Fruit fly (Drosophila melanogaster) whole organism, embryonic: ENCODE measurements around the gene Pvr.
A peak's percentile ranks its signal among the peaks of the same experiment; 100 is the strongest.

ENCODE experiments used
- Asciz ChIP-seq: fragments of 200-800 bp; sonication (Bioruptor generic); optimal IDR thresholded peaks from 2 replicates; lab custom pipeline; 2017; ENCODE audit warnings: missing biosample characterization, mild to moderate bottlenecking, missing genetic modification characterization, missing genetic modification reagents
- B-H1 ChIP-seq: fragments of 200-800 bp; sonication (Bioruptor generic); IDR thresholded peaks from 3 replicates; pipeline ENCODE4 v1.3.6; 2022; ENCODE audit warnings: missing biosample characterization, missing genetic modification characterization
- Bgb ChIP-seq: fragments of 200-800 bp; sonication (Bioruptor generic); IDR thresholded peaks from 2 replicates; pipeline ENCODE4 v1.3.6; 2022; ENCODE audit warnings: missing biosample characterization, missing genetic modification characterization; ENCODE audit not compliant: partially characterized antibody
- BtbVII ChIP-seq: fragments of 200-800 bp; sonication (Bioruptor generic); optimal IDR thresholded peaks from 3 replicates; lab custom pipeline; 2017; ENCODE audit warnings: missing biosample characterization, mild to moderate bottlenecking, missing genetic modification characterization
- CG10147 ChIP-seq: fragments of 200-800 bp; sonication (Bioruptor generic); optimal IDR thresholded peaks from 2 replicates; lab custom pipeline; 2019; ENCODE audit warnings: missing biosample characterization, mild to moderate bottlenecking, missing genetic modification characterization, moderate library complexity
- CG10431 ChIP-seq: fragments of 200-800 bp; sonication (Bioruptor generic); optimal IDR thresholded peaks from 3 replicates; lab custom pipeline; 2018; ENCODE audit warnings: missing biosample characterization, mild to moderate bottlenecking, missing genetic modification characterization
- CG10543 ChIP-seq: fragments of 200-800 bp; sonication (Bioruptor generic); optimal IDR thresholded peaks from 3 replicates; lab custom pipeline; 2017; ENCODE audit warnings: missing biosample characterization, mild to moderate bottlenecking, missing genetic modification characterization, moderate library complexity
- CG12769 ChIP-seq: fragments of 200-800 bp; sonication (Bioruptor generic); optimal IDR thresholded peaks from 2 replicates; lab custom pipeline; 2019; ENCODE audit warnings: missing biosample characterization, mild to moderate bottlenecking, missing genetic modification characterization, moderate library complexity
- CG14014 ChIP-seq: fragments of 200-800 bp; sonication (Bioruptor generic); IDR thresholded peaks from 2 replicates; pipeline ENCODE4 v1.3.6; 2022; ENCODE audit warnings: missing biosample characterization, missing genetic modification characterization
- CG15479 ChIP-seq: fragments of 200-800 bp; sonication (Bioruptor generic); optimal IDR thresholded peaks from 3 replicates; lab custom pipeline; 2019; ENCODE audit warnings: missing biosample characterization, mild to moderate bottlenecking, missing genetic modification characterization, moderate library complexity
- CG18619 ChIP-seq: fragments of 200-800 bp; sonication (Bioruptor generic); optimal IDR thresholded peaks from 3 replicates; lab custom pipeline; 2017; ENCODE audit warnings: missing biosample characterization, mild to moderate bottlenecking, missing genetic modification characterization
- CG2129 ChIP-seq: fragments of 200-800 bp; sonication (Bioruptor generic); IDR thresholded peaks from 2 replicates; pipeline ENCODE4 v1.3.6; 2022; ENCODE audit warnings: missing biosample characterization, missing genetic modification characterization; ENCODE audit not compliant: partially characterized antibody
- CG2199 ChIP-seq: fragments of 200-800 bp; sonication (Bioruptor generic); IDR thresholded peaks from 3 replicates; pipeline ENCODE4 v1.3.6; 2022; ENCODE audit warnings: missing biosample characterization, missing genetic modification characterization
- CG2202 ChIP-seq: fragments of 200-800 bp; sonication (Bioruptor generic); optimal IDR thresholded peaks from 2 replicates; lab custom pipeline; 2018; ENCODE audit warnings: missing biosample characterization, mild to moderate bottlenecking, missing genetic modification characterization
- CG3726 ChIP-seq: fragments of 200-800 bp; sonication (Bioruptor generic); IDR thresholded peaks from 3 replicates; pipeline ENCODE4, ENCODE4 v1.3.6; 2022; ENCODE audit warnings: missing biosample characterization, missing genetic modification characterization
- CG4854 ChIP-seq: fragments of 200-800 bp; sonication (Bioruptor generic); optimal IDR thresholded peaks from 2 replicates; lab custom pipeline; 2016; ENCODE audit warnings: missing biosample characterization, missing genetic modification characterization, inconsistent platforms
- CG6689 ChIP-seq: fragments of 200-800 bp; sonication (Bioruptor generic); IDR thresholded peaks from 2 replicates; pipeline ENCODE4 v1.3.6; 2022; ENCODE audit warnings: missing biosample characterization, missing genetic modification characterization
- CG6813 ChIP-seq: fragments of 200-800 bp; sonication (Bioruptor generic); optimal IDR thresholded peaks from 2 replicates; lab custom pipeline; 2017; ENCODE audit warnings: missing biosample characterization, missing genetic modification characterization, mild to moderate bottlenecking, moderate library complexity, missing genetic modification reagents
- CG7357 ChIP-seq: fragments of 200-800 bp; sonication (Bioruptor generic); IDR thresholded peaks from 3 replicates; pipeline ENCODE4 v1.3.6; 2022; ENCODE audit warnings: missing biosample characterization, missing genetic modification characterization
- CG7963 ChIP-seq: fragments of 200-800 bp; sonication (Bioruptor generic); IDR thresholded peaks from 3 replicates; pipeline ENCODE4 v1.3.6; 2022; ENCODE audit warnings: missing biosample characterization, missing genetic modification characterization; ENCODE audit not compliant: partially characterized antibody
- CG7987 ChIP-seq: fragments of 200-800 bp; sonication (Bioruptor generic); optimal IDR thresholded peaks from 2 replicates; lab custom pipeline; 2018; ENCODE audit warnings: missing biosample characterization, mild to moderate bottlenecking, missing genetic modification characterization, moderate library complexity
- CG9609 ChIP-seq: fragments of 200-800 bp; sonication (Bioruptor generic); optimal IDR thresholded peaks from 3 replicates; lab custom pipeline; 2016; ENCODE audit warnings: missing biosample characterization, missing genetic modification characterization
- Doc2 ChIP-seq: fragments of 200-800 bp; sonication (Bioruptor generic); IDR thresholded peaks from 2 replicates; pipeline ENCODE4 v1.3.6; 2022; ENCODE audit warnings: missing biosample characterization, missing genetic modification characterization
- Ets97D ChIP-seq: fragments of 200-800 bp; sonication (Bioruptor generic); optimal IDR thresholded peaks from 3 replicates; lab custom pipeline; 2016; ENCODE audit warnings: missing biosample characterization, missing genetic modification characterization
- GATAe ChIP-seq: fragments of 200-800 bp; sonication (Bioruptor generic); conservative IDR thresholded peaks from 2 replicates; pipeline ENCODE4 v1.3.6; 2022; ENCODE audit warnings: missing biosample characterization, missing genetic modification characterization
- HHEX ChIP-seq: fragments of 200-800 bp; sonication (Bioruptor generic); optimal IDR thresholded peaks from 3 replicates; lab custom pipeline; 2017; ENCODE audit warnings: missing biosample characterization, mild to moderate bottlenecking, missing genetic modification characterization, missing genetic modification reagents
- Hr51 ChIP-seq, 2 experiments: fragments of 200-800 bp; sonication (Bioruptor generic); optimal IDR thresholded peaks; 2 replicates in 1 of 2; 3 replicates in 1 of 2; lab custom pipeline; 2016 to 2018; ENCODE audit warnings: missing biosample characterization in 2 of 2, missing genetic modification characterization in 2 of 2, mild to moderate bottlenecking in 1 of 2, moderate library complexity in 1 of 2
- Med ChIP-seq: fragments of 200-800 bp; sonication (Bioruptor generic); peaks from one replicate; lab custom pipeline; 2016; ENCODE audit warnings: missing biosample characterization, missing genetic modification characterization, mild to moderate bottlenecking, inconsistent platforms, moderate library complexity
- cg ChIP-seq: fragments of 200-800 bp; sonication (Bioruptor generic); optimal IDR thresholded peaks from 3 replicates; lab custom pipeline; 2019; ENCODE audit warnings: missing biosample characterization, mild to moderate bottlenecking, missing genetic modification characterization, moderate library complexity
- chinmo ChIP-seq: fragments of 200-800 bp; sonication (Bioruptor generic); IDR thresholded peaks from 4 replicates; pipeline ENCODE4 v1.3.6; 2022; ENCODE audit warnings: missing biosample characterization, missing genetic modification characterization; ENCODE audit not compliant: partially characterized antibody
- corto ChIP-seq: fragments of 200-800 bp; sonication (Bioruptor generic); optimal IDR thresholded peaks from 2 replicates; lab custom pipeline; 2016; ENCODE audit warnings: missing biosample characterization, mild to moderate bottlenecking, missing genetic modification characterization, moderate library complexity
- crol ChIP-seq: fragments of 200-800 bp; sonication (Bioruptor generic); IDR thresholded peaks from 2 replicates; pipeline ENCODE4 v1.3.6; 2022; ENCODE audit warnings: missing biosample characterization, missing genetic modification characterization
- crp ChIP-seq, 2 experiments: fragments of 200-800 bp; sonication (Bioruptor generic); optimal IDR thresholded peaks; 2 replicates in 1 of 2; 3 replicates in 1 of 2; lab custom pipeline; 2017; ENCODE audit warnings: missing biosample characterization in 2 of 2, missing genetic modification characterization in 2 of 2, mild to moderate bottlenecking in 1 of 2, moderate library complexity in 1 of 2
- cwo ChIP-seq: fragments of 200-800 bp; sonication (Bioruptor generic); optimal IDR thresholded peaks from 3 replicates; lab custom pipeline; 2017; ENCODE audit warnings: missing biosample characterization, missing genetic modification characterization, mild to moderate bottlenecking, moderate library complexity, missing genetic modification reagents
- dm ChIP-seq: fragments of 200-800 bp; sonication (Bioruptor generic); optimal IDR thresholded peaks from 3 replicates; lab custom pipeline; 2016; ENCODE audit warnings: missing biosample characterization, missing genetic modification characterization
- eve ChIP-seq, 2 experiments: fragments of >200 bp; optimal IDR thresholded peaks; 2 replicates each; lab custom pipeline; 2017; ENCODE audit warnings: missing biosample characterization in 2 of 2, missing genetic modification characterization in 2 of 2
- grau ChIP-seq: fragments of 200-800 bp; optimal IDR thresholded peaks from 3 replicates; lab custom pipeline; 2019; ENCODE audit warnings: missing biosample characterization, mild to moderate bottlenecking, missing genetic modification characterization, moderate library complexity
- grn ChIP-seq: fragments of 200-800 bp; sonication (Bioruptor generic); optimal IDR thresholded peaks from 3 replicates; lab custom pipeline; 2017; ENCODE audit warnings: missing biosample characterization, missing genetic modification characterization
- gro ChIP-seq: fragments of 200-800 bp; sonication (Bioruptor generic); optimal IDR thresholded peaks from 2 replicates; lab custom pipeline; 2016; ENCODE audit warnings: missing biosample characterization, missing genetic modification characterization
- kni ChIP-seq: fragments of 200-800 bp; sonication (Bioruptor generic); optimal IDR thresholded peaks from 3 replicates; lab custom pipeline; 2017; ENCODE audit warnings: mild to moderate bottlenecking, missing biosample characterization, missing genetic modification reagents, missing genetic modification characterization
- lab ChIP-seq: fragments of 200-800 bp; sonication (Bioruptor generic); optimal IDR thresholded peaks from 3 replicates; lab custom pipeline; 2017; ENCODE audit warnings: missing biosample characterization, missing genetic modification characterization, mild to moderate bottlenecking, moderate library complexity, missing genetic modification reagents
- lilli ChIP-seq: fragments of 200-800 bp; sonication (Bioruptor generic); optimal IDR thresholded peaks from 3 replicates; lab custom pipeline; 2016; ENCODE audit warnings: missing biosample characterization, missing genetic modification characterization
- mirr ChIP-seq: fragments of 200-800 bp; sonication (Bioruptor generic); optimal IDR thresholded peaks from 3 replicates; lab custom pipeline; 2018; ENCODE audit warnings: missing biosample characterization, mild to moderate bottlenecking, missing genetic modification characterization
- sens-2 ChIP-seq: fragments of 200-800 bp; sonication (Bioruptor generic); IDR thresholded peaks from 2 replicates; pipeline ENCODE4 v1.3.6; 2022; ENCODE audit warnings: missing biosample characterization, missing genetic modification characterization
- shn ChIP-seq: fragments of 200-800 bp; sonication (Bioruptor generic); optimal IDR thresholded peaks from 3 replicates; lab custom pipeline; 2016; ENCODE audit warnings: missing biosample characterization, missing genetic modification characterization
- sug ChIP-seq: fragments of 200-800 bp; optimal IDR thresholded peaks from 2 replicates; lab custom pipeline; 2019; ENCODE audit warnings: missing biosample characterization, mild to moderate bottlenecking, missing genetic modification characterization, moderate library complexity
- tup ChIP-seq: fragments of 200-800 bp; sonication (Bioruptor generic); optimal IDR thresholded peaks from 2 replicates; lab custom pipeline; 2016; ENCODE audit warnings: missing biosample characterization, mild to moderate bottlenecking, missing genetic modification characterization, moderate library complexity
- z ChIP-seq: fragments of 200-800 bp; sonication (Bioruptor generic); IDR thresholded peaks from 3 replicates; pipeline ENCODE4 v1.3.6; 2022; ENCODE audit warnings: missing biosample characterization, missing genetic modification characterization

The Pvr gene

DNA sequence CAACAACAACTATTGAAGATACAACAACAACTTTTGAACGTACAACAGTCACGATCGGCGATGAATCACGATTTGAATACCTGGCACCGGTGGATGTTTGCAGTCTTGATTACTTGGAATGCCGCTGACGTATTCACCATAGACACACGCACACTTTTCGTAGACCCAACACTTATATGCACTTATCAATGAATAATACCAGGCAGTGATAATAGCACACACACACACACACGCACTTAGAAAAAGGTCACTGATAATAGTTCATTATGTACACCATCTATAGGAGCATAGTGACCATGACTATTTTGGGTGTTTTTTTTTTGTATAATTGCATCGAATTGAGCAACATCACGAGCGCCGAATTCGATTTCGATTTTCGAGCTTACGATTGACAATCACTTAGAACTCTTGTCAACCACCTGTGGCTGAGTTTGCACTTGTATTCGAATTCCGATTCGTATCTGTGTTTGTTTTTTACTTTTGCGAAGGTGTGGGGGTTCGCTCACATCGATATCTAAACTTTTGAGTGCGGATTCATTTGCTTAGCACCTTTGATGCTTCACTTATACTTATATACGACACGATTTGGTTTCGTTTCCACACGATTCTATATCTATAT is 537 bp downstream of the Pvr start (continued):
- TF ChIP-seq grn (GFP tag; lab: Kevin White, UChicago) (peak; percentile 4), chinmo (GFP tag; lab: Robert Waterston, UW) (peak; percentile 75; the same call in 3 of the 4 replicates), kni (peak; percentile 20), sens-2 (GFP tag; lab: Robert Waterston, UW) (no peak), CG9609 (GFP tag; lab: Kevin White, UChicago) (no peak), lab (peak; percentile 21), CG2129 (no peak), Asciz (GFP tag; lab: Kevin White, UChicago) (peak; percentile 26), HHEX (no peak), CG15479 (GFP tag; lab: Kevin White, UChicago) (peak; percentile 24), Med (GFP tag; lab: Kevin White, UChicago) (peak; percentile 29), sug (tag; lab: Kevin White, UChicago) (peak; percentile 12), Doc2 (GFP tag; lab: Robert Waterston, UW) (no peak), cg (GFP tag; lab: Kevin White, UChicago) (peak; percentile 79), CG6813 (peak; percentile 16), corto (GFP tag; lab: Kevin White, UChicago) (peak; percentile 18), z (GFP tag; lab: Robert Waterston, UW) (peak; percentile 43; the same call in 1 of the 3 replicates), gro (GFP tag; lab: Kevin White, UChicago) (peak; percentile 22), eve (GFP tag; optimal IDR thresholded peaks at IDR 0.05; lab: Kevin White, UChicago) (peak in 1 of 2 experiments; percentile 74), cwo (GFP tag; lab: Kevin White, UChicago) (peak; percentile 19), mirr (GFP tag; lab: Kevin White, UChicago) (peak; percentile 24), CG10431 (GFP tag; lab: Kevin White, UChicago) (no peak), B-H1 (GFP tag; lab: Robert Waterston, UW) (no peak), crol (no peak), GATAe (peak; percentile 75; the same call in 1 of the 2 replicates)

dm6 chr2L:8233571-8233970 is 6.1 kb downstream of the Pvr start:
- TF ChIP-seq dm (GFP tag; lab: Kevin White, UChicago) (no peak), tup (GFP tag; lab: Kevin White, UChicago) (no peak), shn (GFP tag; lab: Kevin White, UChicago) (no peak), Asciz (GFP tag; lab: Kevin White, UChicago) (peak; percentile 19), grau (no peak), lilli (GFP tag; lab: Kevin White, UChicago) (no peak), Hr51 (GFP tag; optimal IDR thresholded peaks at IDR 0.05; lab: Kevin White, UChicago) (no peak), CG2202 (tag; lab: Kevin White, UChicago) (no peak), crp (GFP tag; optimal IDR thresholded peaks at IDR 0.05; lab: Kevin White, UChicago) (no peak), CG4854 (GFP tag; lab: Kevin White, UChicago) (no peak), CG7987 (GFP tag; lab: Kevin White, UChicago) (peak; percentile 23), CG6689 (GFP tag; lab: Robert Waterston, UW) (no peak), CG7963 (GFP tag; lab: Robert Waterston, UW) (no peak), CG18619 (GFP tag; lab: Kevin White, UChicago) (no peak), CG10543 (GFP tag; lab: Kevin White, UChicago) (peak; percentile 48), mirr (GFP tag; lab: Kevin White, UChicago) (peak; percentile 26), Ets97D (GFP tag; lab: Kevin White, UChicago) (no peak), Bgb (GFP tag; lab: Robert Waterston, UW) (no peak), CG10147 (peak; percentile 3), CG3726 (GFP tag; lab: Robert Waterston, UW) (no peak), CG14014 (GFP tag; lab: Robert Waterston, UW) (no peak), sug (tag; lab: Kevin White, UChicago) (peak; percentile 22), BtbVII (peak; percentile 30), CG12769 (tag; lab: Kevin White, UChicago) (peak; percentile 12), CG7357 (GFP tag; lab: Robert Waterston, UW) (no peak), CG2199 (GFP tag; lab: Robert Waterston, UW) (no peak)
